Worm (Caenorhabditis elegans): ENCODE measurements around the gene C34F6.7.

C34F6.7 gene

ce11 chrX:11252429-11252828 lies 37.2 kb upstream of the C34F6.7 start (continued):
- TF ChIP-seq zip-2 (tag; optimal IDR thresholded peaks at IDR 0.05), result peak; percentile 72
- no peak for TF ChIP-seq cey-2 (tag; optimal IDR thresholded peaks at IDR 0.05; ENCODE audit: borderline replicate concordance, insufficient read depth)
- no peak for TF ChIP-seq ceh-32 (tag; optimal IDR thresholded peaks at IDR 0.05; ENCODE audit: poor library complexity)
- peak; percentile 30 for TF ChIP-seq sdz-12 (GFP tag; optimal IDR thresholded peaks at IDR 0.05)
- 0 out of 2 replicates have a peak, but pooled peaks have one; percentile 71 for TF ChIP-seq nhr-41 (GFP tag; IDR thresholded peaks at IDR 0.05)
- peak; percentile 73 for TF ChIP-seq nhr-102 (tag; optimal IDR thresholded peaks at IDR 0.05)
- TF ChIP-seq nhr-28 (tag; optimal IDR thresholded peaks at IDR 0.05), result peak; percentile 25
- TF ChIP-seq F10B5.3 (tag; optimal IDR thresholded peaks at IDR 0.05), result peak; percentile 53
- no peak for TF ChIP-seq fos-1 (tag; optimal IDR thresholded peaks at IDR 0.05)
- TF ChIP-seq nhr-111 (GFP tag; optimal IDR thresholded peaks at IDR 0.05), result peak; percentile 59
- TF ChIP-seq dpl-1 (GFP tag; optimal IDR thresholded peaks at IDR 0.05), result no peak
- TF ChIP-seq ceh-20 (GFP tag; IDR thresholded peaks at IDR 0.05), result no peak; the same call in 1 of the 2 replicates
- no peak for TF ChIP-seq zag-1 (tag; optimal IDR thresholded peaks at IDR 0.05)
- TF ChIP-seq mep-1 (tag; optimal IDR thresholded peaks at IDR 0.05), result peak; percentile 75
- TF ChIP-seq attf-4 (tag; optimal IDR thresholded peaks at IDR 0.05), result no peak
- TF ChIP-seq lin-1 (GFP tag; IDR thresholded peaks at IDR 0.05), result peak; percentile 91
- TF ChIP-seq daf-12 (tag; optimal IDR thresholded peaks at IDR 0.05), result no peak
- peak; percentile 52 for TF ChIP-seq lir-3 (tag; optimal IDR thresholded peaks at IDR 0.05)
- TF ChIP-seq unc-62 (GFP tag; optimal IDR thresholded peaks at IDR 0.05 in 1 of 2), result no peak
- no peak for TF ChIP-seq unc-62 (tag; optimal IDR thresholded peaks at IDR 0.05)
- 0 out of 2 replicates have a peak, but pooled peaks have one; percentile 35 for TF ChIP-seq F26F4.8 (GFP tag; conservative IDR thresholded peaks at IDR 0.05)
- no peak for TF ChIP-seq nhr-25 (tag; optimal IDR thresholded peaks at IDR 0.05; ENCODE audit: borderline replicate concordance, insufficient read depth)
- peak; percentile 65 for TF ChIP-seq gei-8 (GFP tag; optimal IDR thresholded peaks at IDR 0.05)
- TF ChIP-seq lin-13 (GFP tag; optimal IDR thresholded peaks at IDR 0.05), result peak; percentile 44
- no peak for TF ChIP-seq aha-1 (tag)
- no peak for TF ChIP-seq ceh-62 (tag; optimal IDR thresholded peaks at IDR 0.05)
- no peak for TF ChIP-seq nhr-10 (tag; optimal IDR thresholded peaks at IDR 0.05)
- TF ChIP-seq daf-16 (GFP tag; optimal IDR thresholded peaks at IDR 0.05), result peak; percentile 65 to 70
- TF ChIP-seq daf-16 (tag; optimal IDR thresholded peaks at IDR 0.05), result peak; percentile 49
- TF ChIP-seq rbr-2 (tag; optimal IDR thresholded peaks at IDR 0.05), result peak; percentile 71
- no peak for TF ChIP-seq F49E8.2 (tag; optimal IDR thresholded peaks at IDR 0.05; ENCODE audit: borderline replicate concordance)
- TF ChIP-seq dmd-6 (GFP tag; IDR thresholded peaks at IDR 0.05), result peak; percentile 53

- no peak for TF ChIP-seq Y105C5A.15 (GFP tag; IDR thresholded peaks at IDR 0.05)
- peak; percentile 13 for TF ChIP-seq nhr-28 (tag; optimal IDR thresholded peaks at IDR 0.05)
- no peak for TF ChIP-seq fos-1 (tag; optimal IDR thresholded peaks at IDR 0.05)
- TF ChIP-seq D1046.2 (GFP tag; IDR thresholded peaks at IDR 0.05), result no peak
- no peak for TF ChIP-seq set-16 (GFP tag; IDR thresholded peaks at IDR 0.05)
- no peak for TF ChIP-seq mep-1 (tag; optimal IDR thresholded peaks at IDR 0.05)
- no peak for TF ChIP-seq nhr-41 (GFP tag; IDR thresholded peaks at IDR 0.05)
- TF ChIP-seq unc-130 (GFP tag; optimal IDR thresholded peaks at IDR 0.05), result no peak
- TF ChIP-seq dmd-6 (GFP tag; IDR thresholded peaks at IDR 0.05), result peak; percentile 52; the same call in 1 of the 2 replicates
- no peak for TF ChIP-seq nhr-77 (tag; optimal IDR thresholded peaks at IDR 0.05)
- TF ChIP-seq hlh-11 (tag; optimal IDR thresholded peaks at IDR 0.05), result no peak
- TF ChIP-seq pqm-1 (tag; optimal IDR thresholded peaks at IDR 0.05), result peak; percentile 82
- TF ChIP-seq spr-3 (GFP tag; optimal IDR thresholded peaks at IDR 0.05), result no peak
- TF ChIP-seq daf-16 (GFP tag; optimal IDR thresholded peaks at IDR 0.05), result no peak
- TF ChIP-seq daf-16 (tag; optimal IDR thresholded peaks at IDR 0.05), result peak; percentile 40
- TF ChIP-seq php-3 (GFP tag; IDR thresholded peaks at IDR 0.05), result 0 out of 2 replicates have a peak, but pooled peaks have one; percentile 23
Measured at ce11 chrX:11251928-11252327, 36.7 kb upstream of the C34F6.7 start.

Measured in whole organism, L4 larva.